Fruit fly (Drosophila melanogaster): ENCODE results near the gene CG32280.
A peak's percentile ranks its signal among the peaks of the same experiment; 100 is the strongest.

Gene CG32280

DNA sequence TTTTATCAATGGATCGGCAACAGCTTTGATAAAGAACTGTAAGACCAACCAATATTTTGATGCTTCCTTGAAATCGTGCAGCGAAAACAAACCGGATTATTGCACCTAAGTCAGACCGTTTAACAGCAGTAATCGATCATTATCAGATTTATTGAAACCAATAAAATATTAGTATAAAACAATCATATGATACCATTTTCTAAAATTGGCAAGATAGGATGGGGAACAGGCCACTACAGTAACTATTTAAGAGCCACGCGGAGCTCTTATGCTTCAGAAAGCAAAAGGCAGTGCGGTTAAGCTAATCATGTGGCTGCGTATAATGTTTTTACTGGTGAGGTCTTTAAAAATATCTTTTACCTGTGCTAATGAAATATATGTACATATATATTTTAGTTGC lies 21.4 kb downstream of the CG32280 start, which contains the start of gene CG32284:
CG32284 (plus strand) TSS at position 301 of the 400 bp plus-strand sequence.
- no peak for TF ChIP-seq CTCF (optimal IDR thresholded peaks at IDR 0.05)
- no peak for TF ChIP-seq CG8478 (optimal IDR thresholded peaks at IDR 0.05)

DNA sequence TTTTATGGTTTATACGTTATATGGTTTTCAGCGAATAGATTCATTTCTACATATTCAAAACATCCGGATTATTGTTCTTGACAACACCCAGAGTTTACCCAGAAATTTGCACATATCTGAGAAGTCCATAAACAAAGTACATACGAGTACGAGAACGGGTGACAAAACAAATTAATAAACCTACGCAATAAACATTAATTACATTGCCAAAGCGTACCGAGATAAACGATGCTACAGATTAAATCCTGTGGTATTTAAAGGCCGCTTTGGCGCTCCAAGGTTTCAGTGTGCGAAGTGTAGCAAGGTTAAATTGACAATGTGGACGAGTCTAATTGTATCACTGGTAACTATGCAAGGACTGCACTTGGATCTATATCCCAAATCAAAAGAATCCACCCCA lies 22.3 kb downstream of the CG32280 start, which contains the start of gene CG14957:
CG14957 (plus strand) TSS at position 301 of the 400 bp plus-strand sequence.
- no peak for TF ChIP-seq CG8478 (optimal IDR thresholded peaks at IDR 0.05)
- TF ChIP-seq CTCF (optimal IDR thresholded peaks at IDR 0.05) = no peak

DNA sequence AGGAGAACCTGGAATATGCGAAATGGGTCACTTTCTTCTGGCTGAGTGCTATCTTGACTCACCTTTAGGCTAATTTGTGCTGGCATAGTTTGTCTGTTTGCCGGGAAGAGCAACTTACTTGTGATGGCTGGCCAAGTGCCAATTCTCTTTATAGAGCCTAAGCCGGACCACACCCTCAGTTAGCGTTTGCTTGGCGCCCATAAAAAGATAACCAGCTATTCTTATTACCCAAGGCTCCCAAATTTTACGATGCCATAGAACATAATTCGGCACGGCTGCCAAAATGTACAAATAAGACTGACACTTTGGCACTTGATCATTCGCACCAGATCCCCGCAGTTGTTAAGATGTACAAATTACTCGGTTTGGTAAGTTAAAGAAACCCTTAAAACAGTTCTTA lies 24.7 kb downstream of the CG32280 start, which contains the start of the genes CG42525 and CG14958:
CG42525 (minus strand) TSS at position 101 of the 400 bp plus-strand sequence.
CG14958 (plus strand) TSS at position 332 of the 400 bp plus-strand sequence.
- TF ChIP-seq CTCF (optimal IDR thresholded peaks at IDR 0.05) (no peak), CG8478 (optimal IDR thresholded peaks at IDR 0.05) (no peak)

DNA sequence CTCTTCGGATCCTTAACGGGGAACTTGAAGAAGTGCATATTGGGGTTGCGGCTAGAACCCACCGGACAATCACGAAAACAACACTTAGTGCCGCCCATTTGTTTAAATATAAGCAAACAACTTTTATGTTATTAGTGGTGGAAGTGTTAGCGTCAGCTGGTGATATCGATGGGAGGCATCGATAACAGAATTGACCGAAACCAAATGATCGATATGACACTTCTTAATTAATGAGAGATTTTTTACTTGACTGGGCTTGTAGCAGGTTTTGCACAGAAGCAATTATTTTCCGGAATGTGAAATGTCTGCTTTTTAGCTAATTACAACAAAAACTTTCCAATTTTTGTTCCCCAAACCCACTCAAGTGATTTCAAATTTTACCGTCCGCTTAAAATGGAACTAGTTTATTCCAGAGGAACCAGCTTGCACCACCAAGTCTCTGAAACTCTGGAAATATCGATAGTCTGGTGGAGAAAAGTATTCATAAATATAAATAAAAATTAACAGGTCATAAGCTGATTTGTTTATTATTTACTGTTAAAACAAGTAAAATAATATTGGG lies 27.4 kb downstream of the CG32280 start, which contains the start of gene CG14965:
CG14965 (minus strand) TSS at position 159 of the 562 bp plus-strand sequence.
- TF ChIP-seq CTCF (optimal IDR thresholded peaks at IDR 0.05) = no peak
- TF ChIP-seq CG8478 (optimal IDR thresholded peaks at IDR 0.05) = no peak

DNA sequence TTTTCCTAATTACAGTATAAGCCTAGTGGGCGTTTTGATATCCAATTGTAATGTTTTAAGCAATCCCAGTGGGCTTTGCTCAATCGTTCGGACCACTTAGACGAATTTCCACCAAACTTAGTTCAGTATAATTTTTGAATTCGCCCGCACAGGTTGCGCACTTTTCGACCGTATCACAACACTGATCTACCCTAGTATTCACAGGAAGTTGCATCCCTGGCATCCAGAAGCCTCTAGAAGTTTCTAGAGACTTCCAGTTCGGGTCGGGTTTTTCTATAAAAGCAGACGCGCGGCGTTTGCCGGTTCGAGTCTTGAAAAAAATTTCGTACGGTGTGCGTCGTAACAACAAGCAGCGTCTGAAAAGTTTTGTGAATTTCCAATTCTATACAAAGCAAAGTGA lies 27.9 kb downstream of the CG32280 start, which contains the start of gene Hsp83:
Hsp83 (plus strand) TSS at position 58 of the 400 bp plus-strand sequence.
- TF ChIP-seq CTCF (optimal IDR thresholded peaks at IDR 0.05) (no peak), CG8478 (optimal IDR thresholded peaks at IDR 0.05) (no peak)

DNA sequence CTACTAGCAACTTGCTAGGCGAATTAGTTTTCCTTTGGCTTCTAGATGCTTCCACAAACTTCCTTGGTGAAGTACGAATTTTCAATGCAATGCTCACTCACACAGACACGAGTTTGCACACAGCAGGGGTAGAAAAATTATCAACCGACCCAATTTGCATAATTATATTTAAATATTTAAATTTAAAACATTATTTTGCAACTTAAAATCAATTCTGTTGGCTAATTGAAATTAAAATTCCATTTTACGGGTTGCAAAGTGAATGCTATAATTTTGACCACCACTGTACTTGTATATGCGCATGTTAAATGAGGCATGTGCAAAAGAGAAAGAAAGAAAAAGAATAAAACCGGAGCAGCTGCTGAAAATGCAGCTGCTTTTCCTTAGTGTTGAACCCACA lies 29.1 kb downstream of the CG32280 start:
- TF ChIP-seq CG8478 (optimal IDR thresholded peaks at IDR 0.05) = no peak

DNA sequence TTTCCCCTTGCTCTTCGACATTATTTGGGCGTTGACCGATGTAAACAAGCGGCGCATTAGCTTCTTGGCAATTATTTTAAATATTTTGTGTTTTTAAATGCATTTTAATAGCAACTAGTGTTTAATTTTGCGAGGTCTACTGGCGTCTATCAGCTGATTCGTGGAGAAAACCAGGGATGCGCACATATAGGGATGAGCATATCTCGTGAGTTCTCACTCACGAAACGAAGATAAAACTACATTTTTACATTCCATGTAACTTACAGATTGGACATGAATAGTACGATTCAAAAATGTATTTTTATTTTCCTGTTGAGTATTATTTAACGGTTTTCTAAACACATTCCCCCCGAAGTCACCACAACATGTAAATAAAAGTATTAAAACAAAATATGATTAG lies 32.5 kb downstream of the CG32280 start, which contains the start of gene CG14966:
CG14966 (minus strand) TSS at position 168 of the 400 bp plus-strand sequence.
- TF ChIP-seq CTCF (optimal IDR thresholded peaks at IDR 0.05) = peak in 1 of 2 experiments; percentile 39
- TF ChIP-seq CG8478 (optimal IDR thresholded peaks at IDR 0.05) = no peak

DNA sequence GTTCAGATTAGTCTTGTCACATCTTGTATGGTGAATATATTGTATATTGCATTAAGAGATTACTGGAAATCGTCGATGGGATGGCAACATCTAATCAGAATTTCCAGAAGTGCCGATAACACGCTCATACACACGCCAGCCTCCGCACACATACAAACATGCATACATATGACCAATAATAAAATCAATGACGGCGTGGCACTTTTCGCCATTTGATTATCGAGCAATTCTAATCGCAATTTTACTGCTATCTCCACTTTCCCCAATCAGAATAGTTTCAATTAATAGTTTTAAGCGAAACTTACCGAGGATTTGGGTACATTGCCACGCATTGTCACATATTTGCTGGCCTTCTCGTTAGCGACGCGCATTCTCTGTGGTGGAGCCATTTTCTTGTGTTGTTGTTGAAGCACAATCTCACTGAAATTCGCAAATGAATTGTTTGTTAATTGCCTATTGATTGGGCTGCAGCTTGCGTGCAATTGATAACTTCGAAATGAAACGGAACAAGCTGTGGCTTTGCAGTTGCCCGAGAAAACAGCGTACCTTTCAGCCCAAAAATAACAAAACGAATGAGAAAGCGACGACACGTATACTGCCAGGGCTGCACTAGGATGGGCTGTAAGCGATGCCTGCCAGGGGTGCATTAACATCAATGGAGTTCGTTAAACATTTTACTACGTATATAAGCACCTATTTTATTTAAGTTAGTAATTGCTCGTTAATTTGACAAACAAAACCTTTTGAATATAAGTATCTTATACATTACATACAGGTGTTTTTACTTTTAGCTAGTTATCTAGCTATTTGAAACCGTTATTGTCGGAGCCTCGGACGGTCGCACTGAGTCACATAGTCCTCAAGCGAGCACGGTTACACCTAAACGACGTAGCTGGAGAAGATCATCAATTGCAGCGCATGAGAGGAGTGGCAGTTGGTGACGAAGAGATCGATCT lies 33.7 kb downstream of the CG32280 start, which contains the start of the genes CG32276 and gry:
CG32276 (minus strand) TSS at position 601 of the 956 bp plus-strand sequence.
gry (plus strand) TSS at position 644 of the 956 bp plus-strand sequence.
- TF ChIP-seq CTCF (optimal IDR thresholded peaks at IDR 0.05) (no peak), CG8478 (optimal IDR thresholded peaks at IDR 0.05) (no peak)

DNA sequence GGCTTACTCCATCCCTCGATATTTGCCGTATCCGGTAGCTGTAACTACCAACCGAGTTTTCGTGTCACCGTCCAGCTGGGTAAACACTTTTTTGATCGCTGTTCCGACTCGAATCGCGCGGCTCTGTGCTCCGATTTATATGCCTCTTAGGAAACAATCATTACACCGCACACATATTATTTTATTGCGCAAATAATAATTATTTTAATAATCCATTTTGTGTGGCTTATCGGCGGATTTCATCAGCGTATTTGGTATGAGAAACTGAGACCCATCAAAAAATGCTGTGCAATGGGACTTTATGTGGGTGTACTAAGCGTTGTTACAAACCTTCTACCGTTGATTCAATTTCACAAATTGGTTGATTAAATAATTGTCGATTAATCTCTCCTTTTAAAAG lies 38.1 kb downstream of the CG32280 start, which contains the start of gene CG32271:
CG32271 (minus strand) TSS at position 101 of the 400 bp plus-strand sequence.
- TF ChIP-seq CTCF (optimal IDR thresholded peaks at IDR 0.05) (no peak), CG8478 (optimal IDR thresholded peaks at IDR 0.05) (no peak)

DNA sequence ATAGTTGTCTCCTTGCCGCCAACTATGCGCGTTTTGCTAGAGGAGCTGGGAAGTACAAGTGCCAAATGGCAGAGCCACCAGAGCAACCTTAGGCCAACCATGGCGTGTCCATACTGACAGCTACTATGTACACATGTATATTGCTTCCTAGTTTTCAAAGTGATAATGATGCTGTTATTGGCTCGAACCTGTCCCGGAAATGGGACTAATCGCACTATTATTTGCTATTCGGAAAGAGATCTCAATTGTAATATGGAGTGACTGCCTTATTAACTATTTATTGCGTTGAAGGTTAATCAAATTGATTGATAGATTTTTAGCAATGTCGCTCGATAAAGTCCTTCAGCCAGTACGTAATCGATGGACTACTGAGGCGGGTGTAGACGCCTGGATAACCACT lies 39.4 kb downstream of the CG32280 start, which contains the start of gene CG33159:
CG33159 (minus strand) TSS at position 101 of the 400 bp plus-strand sequence.
- TF ChIP-seq CTCF (optimal IDR thresholded peaks at IDR 0.05) (no peak), CG8478 (optimal IDR thresholded peaks at IDR 0.05) (no peak)

DNA sequence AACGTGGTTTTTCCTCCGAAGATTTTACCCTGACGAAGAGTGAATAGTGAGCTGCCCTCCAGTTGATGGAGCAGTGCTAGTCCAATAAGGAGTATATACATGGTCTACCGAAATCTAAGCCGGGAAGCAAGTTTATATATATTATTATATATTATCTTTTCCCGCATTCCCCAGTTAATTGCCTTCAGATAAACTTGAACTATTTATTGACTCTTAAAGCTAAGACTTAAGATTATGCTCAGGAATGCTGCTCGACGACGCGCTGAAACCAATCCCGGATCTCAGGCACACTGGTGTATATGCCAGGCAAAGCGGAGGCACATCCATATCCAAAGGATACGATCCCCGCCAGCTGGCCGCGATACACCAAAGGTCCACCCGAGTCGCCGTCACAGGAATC lies 40.4 kb downstream of the CG32280 start, which contains the start of gene CG32277:
CG32277 (minus strand) TSS at position 101 of the 400 bp plus-strand sequence.
- no peak for TF ChIP-seq CG8478 (optimal IDR thresholded peaks at IDR 0.05)

DNA sequence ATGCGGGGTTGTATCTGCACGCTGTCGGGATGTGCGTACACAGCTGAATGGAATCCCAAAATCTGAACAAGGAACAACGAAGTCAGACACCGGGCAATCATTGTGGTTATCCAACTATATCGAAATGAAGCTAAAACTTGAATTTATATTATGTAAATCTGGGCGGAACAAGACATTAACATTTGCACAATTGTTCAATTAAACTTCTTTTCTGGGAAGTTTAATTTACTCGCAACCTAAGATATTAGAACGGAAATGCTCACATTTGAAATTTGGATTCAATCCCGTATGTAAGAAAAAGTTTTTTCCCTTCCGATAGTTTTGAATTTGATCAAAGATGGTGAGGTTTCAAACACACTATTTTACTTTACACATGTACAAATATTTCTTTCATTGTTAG lies 41.3 kb downstream of the CG32280 start, which contains the start of gene CG33160:
CG33160 (minus strand) TSS at position 101 of the 400 bp plus-strand sequence.
- TF ChIP-seq CTCF (optimal IDR thresholded peaks at IDR 0.05) (no peak), CG8478 (optimal IDR thresholded peaks at IDR 0.05) (no peak)

DNA sequence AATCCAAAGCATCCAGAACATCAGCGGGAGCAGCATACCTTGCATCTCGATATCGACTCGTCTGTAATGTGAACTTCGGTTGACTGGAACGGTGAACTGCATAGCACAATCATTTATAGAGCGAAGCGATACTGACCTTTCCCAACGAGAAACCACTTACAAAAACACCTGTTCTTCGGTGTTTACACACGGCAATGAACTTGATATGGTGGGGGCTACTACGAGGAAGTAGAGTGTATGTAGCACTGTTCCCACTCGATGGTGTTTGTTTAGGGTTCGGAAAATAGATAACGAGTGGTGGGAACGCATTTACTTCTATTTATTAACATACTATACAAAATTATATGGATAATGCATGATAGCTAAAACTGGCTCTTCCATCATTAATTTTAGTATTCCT lies 43.9 kb downstream of the CG32280 start, which contains the start of the genes CG32269 and CG32270:
CG32269 (minus strand) TSS at position 91 of the 400 bp plus-strand sequence.
CG32270 (minus strand) TSS at position 91 of the 400 bp plus-strand sequence.
- TF ChIP-seq CTCF (optimal IDR thresholded peaks at IDR 0.05) (no peak), CG8478 (optimal IDR thresholded peaks at IDR 0.05) (no peak)

All from S2 (cell line).